Fruit fly (Drosophila melanogaster): Measurements from ENCODE around the gene CG11037.

CG11037 gene

dm6 chr3L:20950136-20950499 lies 11.1 kb downstream of the CG11037 start:
- TF ChIP-seq CG14441 (GFP tag; IDR thresholded peaks at IDR 0.05), result no peak
- no peak for TF ChIP-seq CG9876 (GFP tag; optimal IDR thresholded peaks at IDR 0.05)
- peak; percentile 79 for TF ChIP-seq nom (GFP tag; optimal IDR thresholded peaks at IDR 0.05)
- TF ChIP-seq CG17328 (GFP tag; IDR thresholded peaks at IDR 0.05), result peak; percentile 60; the same call in 1 of the 2 replicates
- TF ChIP-seq sens (GFP tag), result peak; percentile 97
- peak; percentile 11 for TF ChIP-seq pnt (GFP tag; optimal IDR thresholded peaks at IDR 0.05)
- TF ChIP-seq unpg (GFP tag; optimal IDR thresholded peaks at IDR 0.05), result peak; percentile 72
- peak; percentile 85 for TF ChIP-seq dmrt99B (tag; optimal IDR thresholded peaks at IDR 0.05)
- TF ChIP-seq rib (GFP tag; IDR thresholded peaks at IDR 0.05), result no peak
- TF ChIP-seq zf30C (GFP tag; optimal IDR thresholded peaks at IDR 0.05), result peak; percentile 74
- peak; percentile 62 for TF ChIP-seq Xbp1 (GFP tag; optimal IDR thresholded peaks at IDR 0.05)
- TF ChIP-seq sug (tag; optimal IDR thresholded peaks at IDR 0.05), result no peak
- TF ChIP-seq CG1647 (GFP tag; optimal IDR thresholded peaks at IDR 0.05), result no peak
- TF ChIP-seq Drgx (GFP tag; IDR thresholded peaks at IDR 0.05), result peak; percentile 80
- no peak for TF ChIP-seq CG15479 (GFP tag; optimal IDR thresholded peaks at IDR 0.05)
- peak; percentile 68 for TF ChIP-seq CG6689 (GFP tag; IDR thresholded peaks at IDR 0.05)
- TF ChIP-seq ewg (GFP tag; optimal IDR thresholded peaks at IDR 0.05), result peak; percentile 60
- no peak for TF ChIP-seq CG2129 (GFP tag; IDR thresholded peaks at IDR 0.05; ENCODE audit: partially characterized antibody)
- peak; percentile 69 for TF ChIP-seq CG10267 (tag; optimal IDR thresholded peaks at IDR 0.05)
- 0 out of 2 replicates have a peak, but pooled peaks have one; percentile 5 for TF ChIP-seq E2f2 (GFP tag; IDR thresholded peaks at IDR 0.05)
- TF ChIP-seq Hr78 (GFP tag; optimal IDR thresholded peaks at IDR 0.05), result peak in 1 of 2 experiments; percentile 54
- peak; percentile 74 for TF ChIP-seq CG17361 (GFP tag; IDR thresholded peaks at IDR 0.05)
- TF ChIP-seq stc (GFP tag; IDR thresholded peaks at IDR 0.05), result peak; percentile 47; the same call in 1 of the 2 replicates
- TF ChIP-seq grau (tag; optimal IDR thresholded peaks at IDR 0.05), result peak; percentile 63
- no peak for TF ChIP-seq Hand (GFP tag; optimal IDR thresholded peaks at IDR 0.05)
- TF ChIP-seq CG12299 (tag; optimal IDR thresholded peaks at IDR 0.05), result peak; percentile 26
- TF ChIP-seq CG6683 (GFP tag; optimal IDR thresholded peaks at IDR 0.05), result no peak
- peak; percentile 36 for TF ChIP-seq CG11723 (GFP tag; optimal IDR thresholded peaks at IDR 0.05)
- TF ChIP-seq CG8924 (tag; optimal IDR thresholded peaks at IDR 0.05), result peak; percentile 76
- no peak for TF ChIP-seq sc (optimal IDR thresholded peaks at IDR 0.05)
- peak; percentile 66 for TF ChIP-seq sc (GFP tag; optimal IDR thresholded peaks at IDR 0.05)
- TF ChIP-seq CG15514 (GFP tag; optimal IDR thresholded peaks at IDR 0.05), result no peak
- peak; percentile 28 for TF ChIP-seq salm (tag; optimal IDR thresholded peaks at IDR 0.05)
- TF ChIP-seq CG9727 (GFP tag; optimal IDR thresholded peaks at IDR 0.05), result peak; percentile 49
- TF ChIP-seq CG4424 (GFP tag; optimal IDR thresholded peaks at IDR 0.05), result peak; percentile 69
- peak; percentile 32; the same call in 1 of the 2 replicates for TF ChIP-seq ro (GFP tag; IDR thresholded peaks at IDR 0.05)
- peak; percentile 37; the same call in 2 of the 3 replicates for TF ChIP-seq tgo (GFP tag; IDR thresholded peaks at IDR 0.05)
- TF ChIP-seq CG18599 (GFP tag; optimal IDR thresholded peaks at IDR 0.05), result peak; percentile 27
- no peak for TF ChIP-seq CG7745 (tag; optimal IDR thresholded peaks at IDR 0.05)
- no peak for TF ChIP-seq inv (GFP tag; IDR thresholded peaks at IDR 0.05; ENCODE audit: partially characterized antibody)
- TF ChIP-seq btn (GFP tag; optimal IDR thresholded peaks at IDR 0.05), result no peak
- TF ChIP-seq scrt (GFP tag; optimal IDR thresholded peaks at IDR 0.05), result peak; percentile 0
- peak; percentile 42; the same call in 1 of the 2 replicates for TF ChIP-seq lmd (GFP tag; IDR thresholded peaks at IDR 0.05)
- peak; percentile 79 for TF ChIP-seq oc (tag; optimal IDR thresholded peaks at IDR 0.05)
- no peak for TF ChIP-seq CG18011 (GFP tag; optimal IDR thresholded peaks at IDR 0.05)
- TF ChIP-seq CG13775 (GFP tag; optimal IDR thresholded peaks at IDR 0.05), result peak; percentile 50
- peak; percentile 21 for TF ChIP-seq zen (tag; optimal IDR thresholded peaks at IDR 0.05)
- TF ChIP-seq CG11695 (GFP tag; IDR thresholded peaks at IDR 0.05), result peak; percentile 57; the same call in 2 of the 3 replicates
- peak; percentile 41 for TF ChIP-seq tio (GFP tag; optimal IDR thresholded peaks at IDR 0.05)
- TF ChIP-seq CG2116 (GFP tag; optimal IDR thresholded peaks at IDR 0.05), result no peak
